Fruit fly (Drosophila melanogaster): Measurements from ENCODE around the gene ru.

DNA sequence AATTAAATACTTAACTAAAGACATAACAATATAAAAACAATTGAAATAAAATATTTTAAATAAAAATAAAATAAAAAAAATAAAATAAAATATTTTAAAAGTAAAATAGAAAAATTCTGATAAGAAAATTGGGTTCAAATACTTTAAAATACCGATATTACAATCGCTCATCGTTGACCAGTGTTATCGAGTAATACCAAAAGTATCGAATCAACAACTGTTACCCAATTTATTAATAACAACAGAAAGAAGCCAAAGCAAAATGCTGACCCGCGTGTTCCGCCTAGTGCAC lies 19.6 kb upstream of the ru start, which contains the start of gene CG9166:
- TF ChIP-seq Myc (optimal IDR thresholded peaks at IDR 0.05) (no peak), psq (optimal IDR thresholded peaks at IDR 0.05) (peak; percentile 31), Sin3A (optimal IDR thresholded peaks at IDR 0.05) (no peak), h (optimal IDR thresholded peaks at IDR 0.05) (no peak), ttk (optimal IDR thresholded peaks at IDR 0.05) (no peak), insv (optimal IDR thresholded peaks at IDR 0.05) (no peak)

Measured in Kc167 (cell line).